Worm (Caenorhabditis elegans) whole organism, midembryonic: ENCODE measurements around the gene F35D11.4.

Experiments used
- T22C8.4 ChIP-seq: fragments of 200-800 bp; sonication (Bioruptor generic); IDR thresholded peaks from 2 replicates; pipeline ENCODE4 v1.3.6; 2022; ENCODE audit warnings: missing genetic modification characterization, missing compliant biosample characterization
- cog-1 ChIP-seq: sonication (generic microtip); optimal IDR thresholded peaks from 2 replicates; lab custom pipeline; 2016; ENCODE audit warnings: missing genetic modification characterization, missing compliant biosample characterization
- flt-1 ChIP-seq: fragments of 200-800 bp; sonication (Bioruptor generic); IDR thresholded peaks from 2 replicates; pipeline ENCODE4 v1.3.6; 2022; ENCODE audit warnings: missing genetic modification characterization, missing compliant biosample characterization
- klf-2 ChIP-seq: fragments of 200-800 bp; sonication (Bioruptor generic); conservative IDR thresholded peaks from 2 replicates; pipeline ENCODE4 v1.3.6; 2022; ENCODE audit warnings: missing genetic modification reagents, missing genetic modification characterization, missing compliant biosample characterization
- med-1 ChIP-seq: sonication (generic microtip); optimal IDR thresholded peaks from 2 replicates; lab custom pipeline; 2017; ENCODE audit warnings: missing genetic modification characterization, mild to moderate bottlenecking, missing compliant biosample characterization, antibody characterized with exemption, missing genetic modification reagents; ENCODE audit not compliant: insufficient read depth
- ref-1 ChIP-seq: fragments of 200-800 bp; sonication (Bioruptor generic); conservative IDR thresholded peaks from 2 replicates; pipeline ENCODE4 v1.3.6; 2022; ENCODE audit warnings: missing genetic modification reagents, missing genetic modification characterization, missing compliant biosample characterization
- tab-1 ChIP-seq: fragments of 200-800 bp; sonication (Bioruptor generic); IDR thresholded peaks from 2 replicates; pipeline ENCODE4 v1.3.6; 2022; ENCODE audit warnings: missing genetic modification characterization, missing compliant biosample characterization
- ztf-23 ChIP-seq: fragments of 200-800 bp; sonication (Bioruptor generic); IDR thresholded peaks from 2 replicates; pipeline ENCODE4 v1.3.6; 2022; ENCODE audit warnings: missing genetic modification reagents, missing genetic modification characterization, missing compliant biosample characterization
- ztf-29 ChIP-seq: fragments of 200-800 bp; sonication (Bioruptor generic); IDR thresholded peaks from 2 replicates; pipeline ENCODE4 v1.3.6; 2022; ENCODE audit warnings: missing genetic modification reagents, missing genetic modification characterization, missing compliant biosample characterization

F35D11.4 gene

ce11 chrII:4631479-4631878 lies 28.3 kb downstream of the F35D11.4 start:
- TF ChIP-seq ztf-23 (GFP tag; lab: Robert Waterston, UW) (no peak), ref-1 (GFP tag; lab: Robert Waterston, UW) (no peak), ztf-29 (GFP tag; lab: Robert Waterston, UW) (no peak)

- TF ChIP-seq med-1 (GFP tag; lab: Kevin White, UChicago) = no peak
- TF ChIP-seq ref-1 (GFP tag; lab: Robert Waterston, UW) = no peak
- no peak for TF ChIP-seq ztf-23 (GFP tag; lab: Robert Waterston, UW)
- no peak for TF ChIP-seq cog-1
- TF ChIP-seq klf-2 (GFP tag; lab: Robert Waterston, UW) = no peak
- no peak for TF ChIP-seq ztf-29 (GFP tag; lab: Robert Waterston, UW)
- no peak for TF ChIP-seq tab-1 (GFP tag; lab: Robert Waterston, UW)
- no peak for TF ChIP-seq flt-1 (GFP tag; lab: Robert Waterston, UW)
- no peak for TF ChIP-seq T22C8.4 (GFP tag; lab: Robert Waterston, UW)
Measured at ce11 chrII:4638241-4638640, 35.0 kb downstream of the F35D11.4 start, which contains the start of gene che-10. Gene che-10, minus strand, starts transcription at chrII:4638341.

DNA sequence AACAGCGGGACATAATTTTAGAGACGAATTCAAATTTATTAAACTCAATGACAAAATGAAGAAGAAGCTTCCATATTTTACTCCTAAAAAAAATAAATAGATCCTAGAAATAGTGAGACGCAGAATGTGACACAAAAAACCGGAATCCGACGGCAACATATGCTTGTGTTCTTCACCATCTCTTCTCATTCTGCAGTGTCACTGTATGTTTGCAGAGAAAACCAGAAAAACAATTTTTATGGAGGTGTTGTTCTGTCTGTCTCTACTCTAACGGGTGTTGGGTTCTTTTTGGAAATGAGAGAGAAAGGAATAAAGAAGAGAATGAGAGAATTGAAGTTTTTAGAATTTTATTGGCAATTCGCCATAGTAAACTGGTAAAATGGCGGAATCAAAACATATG lies 35.7 kb downstream of the F35D11.4 start:
- TF ChIP-seq cog-1 = no peak
- TF ChIP-seq flt-1 (GFP tag; lab: Robert Waterston, UW) = no peak
- TF ChIP-seq med-1 (GFP tag; lab: Kevin White, UChicago) = no peak
- no peak for TF ChIP-seq klf-2 (GFP tag; lab: Robert Waterston, UW)
- TF ChIP-seq tab-1 (GFP tag; lab: Robert Waterston, UW) = no peak
- TF ChIP-seq T22C8.4 (GFP tag; lab: Robert Waterston, UW) = no peak
- no peak for TF ChIP-seq ztf-23 (GFP tag; lab: Robert Waterston, UW)

DNA sequence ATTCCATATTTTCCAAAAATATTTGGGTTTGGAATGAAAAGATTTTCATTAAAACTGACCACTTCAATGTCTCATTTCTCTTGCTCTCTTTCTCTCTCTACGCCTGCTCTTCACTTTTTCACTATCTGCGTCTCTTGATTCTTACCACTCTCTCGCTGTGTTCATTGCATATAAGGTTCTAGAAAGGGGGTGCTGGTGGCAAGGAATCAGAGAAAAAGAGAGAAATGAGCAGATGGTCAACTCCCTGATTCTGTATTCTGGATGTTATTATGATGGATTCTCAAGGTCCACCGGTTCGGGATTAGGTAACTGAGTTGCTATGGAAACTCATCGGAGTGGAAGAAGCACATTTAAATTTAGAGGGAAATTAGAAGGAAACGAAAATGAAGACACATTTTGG lies 37.5 kb downstream of the F35D11.4 start:
- TF ChIP-seq ref-1 (GFP tag; lab: Robert Waterston, UW) = no peak
- TF ChIP-seq tab-1 (GFP tag; lab: Robert Waterston, UW) = no peak
- no peak for TF ChIP-seq med-1 (GFP tag; lab: Kevin White, UChicago)
- no peak for TF ChIP-seq ztf-29 (GFP tag; lab: Robert Waterston, UW)
- no peak for TF ChIP-seq cog-1
- TF ChIP-seq klf-2 (GFP tag; lab: Robert Waterston, UW) = no peak
- TF ChIP-seq flt-1 (GFP tag; lab: Robert Waterston, UW) = no peak
- TF ChIP-seq ztf-23 (GFP tag; lab: Robert Waterston, UW) = no peak
- TF ChIP-seq T22C8.4 (GFP tag; lab: Robert Waterston, UW) = no peak

- no peak for TF ChIP-seq cog-1
- no peak for TF ChIP-seq ztf-23 (GFP tag; lab: Robert Waterston, UW)
- no peak for TF ChIP-seq flt-1 (GFP tag; lab: Robert Waterston, UW)
- no peak for TF ChIP-seq ztf-29 (GFP tag; lab: Robert Waterston, UW)
- TF ChIP-seq med-1 (GFP tag; lab: Kevin White, UChicago) = no peak
- TF ChIP-seq ref-1 (GFP tag; lab: Robert Waterston, UW) = no peak
- TF ChIP-seq klf-2 (GFP tag; lab: Robert Waterston, UW) = no peak
- no peak for TF ChIP-seq T22C8.4 (GFP tag; lab: Robert Waterston, UW)
- TF ChIP-seq tab-1 (GFP tag; lab: Robert Waterston, UW) = no peak
Measured at ce11 chrII:4648785-4649184, 45.6 kb downstream of the F35D11.4 start, which contains the start of gene lgc-27. Gene lgc-27, plus strand, starts transcription at chrII:4649085.

DNA sequence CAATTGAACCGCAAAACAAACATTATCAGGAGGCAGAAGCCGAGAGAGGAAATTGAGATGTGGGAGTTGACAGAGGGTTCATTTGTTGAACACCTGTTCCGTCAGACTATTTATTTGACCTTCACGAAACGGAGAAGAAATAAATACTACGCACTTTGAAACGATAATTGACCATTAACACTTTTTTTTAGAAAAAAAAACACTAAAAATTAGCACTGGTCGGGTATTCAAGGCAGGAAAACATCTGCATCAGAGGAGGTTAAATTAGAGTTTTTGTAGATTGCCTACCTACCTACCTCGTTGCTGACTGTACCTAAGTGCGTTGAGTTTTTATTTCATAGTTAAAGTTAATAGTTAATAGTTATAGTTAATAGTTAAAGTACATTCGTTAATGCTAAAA lies 46.8 kb downstream of the F35D11.4 start:
- TF ChIP-seq ref-1 (GFP tag; lab: Robert Waterston, UW) = no peak
- TF ChIP-seq ztf-29 (GFP tag; lab: Robert Waterston, UW) = no peak
- no peak for TF ChIP-seq ztf-23 (GFP tag; lab: Robert Waterston, UW)
- no peak for TF ChIP-seq cog-1
- TF ChIP-seq med-1 (GFP tag; lab: Kevin White, UChicago) = no peak
- TF ChIP-seq klf-2 (GFP tag; lab: Robert Waterston, UW) = no peak
- TF ChIP-seq tab-1 (GFP tag; lab: Robert Waterston, UW) = no peak
- TF ChIP-seq flt-1 (GFP tag; lab: Robert Waterston, UW) = no peak
- TF ChIP-seq T22C8.4 (GFP tag; lab: Robert Waterston, UW) = no peak
